Worm (Caenorhabditis elegans) whole organism, young adult: Measurements from ENCODE around the gene gskl-1.

Experiments used
- B0035.1 ChIP-seq: sonication (generic microtip); optimal IDR thresholded peaks from 2 replicates; lab custom pipeline; 2016; ENCODE audit warnings: missing genetic modification characterization, mild to moderate bottlenecking, missing compliant biosample characterization, missing genotype, missing genetic modification reagents
- D2030.7 ChIP-seq: fragments of 200-800 bp; sonication (Bioruptor generic); IDR thresholded peaks from 2 replicates; pipeline ENCODE4 v1.3.6; 2022; ENCODE audit warnings: missing genetic modification reagents, missing genetic modification characterization, missing compliant biosample characterization
- F37B4.10 ChIP-seq: fragments of 200-800 bp; sonication (Bioruptor generic); IDR thresholded peaks from 2 replicates; pipeline ENCODE4 v1.3.6; 2022; ENCODE audit warnings: missing genetic modification characterization, missing compliant biosample characterization
- F57C9.4 ChIP-seq: sonication (generic microtip); optimal IDR thresholded peaks from 2 replicates; lab custom pipeline; 2017; ENCODE audit warnings: mild to moderate bottlenecking, missing genetic modification characterization, missing compliant biosample characterization
- K12H6.12 ChIP-seq: fragments of 200-800 bp; sonication (Bioruptor generic); optimal IDR thresholded peaks from 2 replicates; lab custom pipeline; 2018; ENCODE audit warnings: mild to moderate bottlenecking, missing genetic modification characterization, missing compliant biosample characterization
- T07F8.4 ChIP-seq: sonication (generic microtip); optimal IDR thresholded peaks from 2 replicates; lab custom pipeline; 2016; ENCODE audit warnings: mild to moderate bottlenecking, missing genetic modification characterization, moderate library complexity, missing compliant biosample characterization
- Y53G8AR.9 ChIP-seq: fragments of 200-800 bp; sonication (Bioruptor generic); conservative IDR thresholded peaks from 2 replicates; pipeline ENCODE4 v1.3.6; 2022; ENCODE audit warnings: missing genetic modification reagents, missing genetic modification characterization, missing compliant biosample characterization
- ZK185.1 ChIP-seq: sonication (generic microtip); optimal IDR thresholded peaks from 2 replicates; lab custom pipeline; 2016; ENCODE audit warnings: mild to moderate bottlenecking, missing genetic modification characterization, missing compliant biosample characterization; ENCODE audit not compliant: poor library complexity, severe bottlenecking
- aptf-3 ChIP-seq: fragments of 200-800 bp; sonication (Bioruptor generic); IDR thresholded peaks from 2 replicates; pipeline ENCODE4 v1.3.6; 2022; ENCODE audit warnings: missing genetic modification characterization, missing compliant biosample characterization
- atf-7 ChIP-seq: sonication (generic microtip); optimal IDR thresholded peaks from 2 replicates; lab custom pipeline; 2017; ENCODE audit warnings: mild to moderate bottlenecking, missing genetic modification characterization, missing compliant biosample characterization
- athp-1 ChIP-seq: sonication (generic microtip); optimal IDR thresholded peaks from 2 replicates; lab custom pipeline; 2017; ENCODE audit warnings: mild to moderate bottlenecking, missing genetic modification characterization, missing compliant biosample characterization
- attf-6 ChIP-seq: fragments of 200-800 bp; sonication (Bioruptor generic); IDR thresholded peaks from 2 replicates; pipeline ENCODE4 v1.3.6; 2022; ENCODE audit warnings: missing genetic modification reagents, missing genetic modification characterization, missing compliant biosample characterization
- bed-1 ChIP-seq: fragments of 200-800 bp; sonication (Bioruptor generic); IDR thresholded peaks from 2 replicates; pipeline ENCODE4 v1.3.6; 2022; ENCODE audit warnings: missing genetic modification reagents, missing genetic modification characterization, missing compliant biosample characterization
- bed-2 ChIP-seq: fragments of 200-800 bp; sonication (Bioruptor generic); IDR thresholded peaks from 2 replicates; pipeline ENCODE4 v1.3.6; 2022; ENCODE audit warnings: missing genetic modification reagents, missing genetic modification characterization, missing compliant biosample characterization
- ceh-100 ChIP-seq: fragments of 200-800 bp; sonication (Bioruptor generic); IDR thresholded peaks from 2 replicates; pipeline ENCODE4 v1.3.6; 2022; ENCODE audit warnings: missing genetic modification reagents, missing genetic modification characterization, missing compliant biosample characterization
- dpff-1 ChIP-seq: sonication (generic microtip); optimal IDR thresholded peaks from 2 replicates; lab custom pipeline; 2017; ENCODE audit warnings: mild to moderate bottlenecking, missing genetic modification characterization, missing compliant biosample characterization
- egl-18 ChIP-seq: fragments of 200-800 bp; sonication (Bioruptor generic); IDR thresholded peaks from 2 replicates; pipeline ENCODE4 v1.3.6; 2022; ENCODE audit warnings: missing genetic modification reagents, missing genetic modification characterization, missing compliant biosample characterization
- gei-17 ChIP-seq: fragments of 200-800 bp; sonication (Bioruptor generic); optimal IDR thresholded peaks from 2 replicates; lab custom pipeline; 2018; ENCODE audit warnings: mild to moderate bottlenecking, missing genetic modification characterization, missing compliant biosample characterization
- hmg-1.2 ChIP-seq: fragments of 200-800 bp; sonication (Bioruptor generic); IDR thresholded peaks from 2 replicates; pipeline ENCODE4 v1.3.6; 2022; ENCODE audit warnings: missing genetic modification reagents, missing genetic modification characterization, missing compliant biosample characterization
- hrde-1 ChIP-seq: sonication (generic microtip); optimal IDR thresholded peaks from 2 replicates; lab custom pipeline; 2016; ENCODE audit warnings: missing genetic modification characterization, mild to moderate bottlenecking, missing compliant biosample characterization, moderate library complexity, missing genotype, missing genetic modification reagents, borderline replicate concordance
- lag-1 ChIP-seq: fragments of 200-800 bp; sonication (Bioruptor generic); IDR thresholded peaks from 2 replicates; pipeline ENCODE4 v1.3.6; 2022; ENCODE audit warnings: missing genetic modification reagents, missing genetic modification characterization, missing compliant biosample characterization
- lin-26 ChIP-seq: fragments of 200-800 bp; sonication (Bioruptor generic); IDR thresholded peaks from 2 replicates; pipeline ENCODE4 v1.3.6; 2022; ENCODE audit warnings: missing genetic modification reagents, missing genetic modification characterization, missing compliant biosample characterization
- lin-35 ChIP-seq, 3 experiments: fragments of 150-350 bp in 2 of 3; sonication (generic microtip) in 1 of 3; optimal IDR thresholded peaks; 2 replicates each; lab custom pipeline; 2014 to 2018; ENCODE audit warnings: missing biosample characterization in 3 of 3, missing genetic modification characterization in 3 of 3, missing genetic modification reagents in 3 of 3
- lir-1 ChIP-seq: fragments of 200-800 bp; sonication (Bioruptor generic); conservative IDR thresholded peaks from 2 replicates; pipeline ENCODE4 v1.3.6; 2022; ENCODE audit warnings: missing genetic modification reagents, missing genetic modification characterization, missing compliant biosample characterization
- lsl-1 ChIP-seq: fragments of 200-800 bp; sonication (Bioruptor generic); optimal IDR thresholded peaks from 2 replicates; lab custom pipeline; 2018; ENCODE audit warnings: mild to moderate bottlenecking, missing genetic modification characterization, moderate library complexity, missing compliant biosample characterization
- madf-6 ChIP-seq: fragments of 200-800 bp; sonication (Bioruptor generic); IDR thresholded peaks from 2 replicates; pipeline ENCODE4 v1.3.6; 2022; ENCODE audit warnings: missing genetic modification reagents, missing genetic modification characterization, missing compliant biosample characterization
- mel-28 ChIP-seq: sonication (generic microtip); optimal IDR thresholded peaks from 2 replicates; lab custom pipeline; 2016; ENCODE audit warnings: borderline replicate concordance, mild to moderate bottlenecking, missing genetic modification characterization, missing compliant biosample characterization
- mes-4 ChIP-seq: sonication (generic microtip); optimal IDR thresholded peaks from 2 replicates; lab custom pipeline; 2016; ENCODE audit warnings: missing genotype, missing genetic modification characterization, missing compliant biosample characterization
- nfya-1 ChIP-seq: sonication (generic microtip); optimal IDR thresholded peaks from 2 replicates; lab custom pipeline; 2017; ENCODE audit warnings: antibody characterized with exemption, missing compliant biosample characterization, missing genetic modification characterization, borderline replicate concordance; ENCODE audit not compliant: insufficient read depth
- nhr-27 ChIP-seq: fragments of 200-800 bp; sonication (Bioruptor generic); optimal IDR thresholded peaks from 2 replicates; lab custom pipeline; 2018; ENCODE audit warnings: mild to moderate bottlenecking, missing genetic modification characterization, moderate library complexity, missing compliant biosample characterization
- nhr-80 ChIP-seq: sonication (generic microtip); optimal IDR thresholded peaks from 2 replicates; lab custom pipeline; 2016; ENCODE audit warnings: missing genetic modification characterization, missing compliant biosample characterization
- nhr-90 ChIP-seq: sonication (generic microtip); optimal IDR thresholded peaks from 2 replicates; lab custom pipeline; 2016; ENCODE audit warnings: missing genotype, mild to moderate bottlenecking, missing genetic modification characterization, missing compliant biosample characterization
- pha-4 ChIP-seq: fragments of 150-350 bp; sonication (generic microtip); optimal IDR thresholded peaks from 2 replicates; lab custom pipeline; 2014; ENCODE audit warnings: missing biosample characterization, missing genetic modification reagents, missing genetic modification characterization
- repo-1 ChIP-seq: sonication (generic microtip); optimal IDR thresholded peaks from 2 replicates; lab custom pipeline; 2017; ENCODE audit warnings: mild to moderate bottlenecking, missing genetic modification characterization, missing compliant biosample characterization
- sdz-38 ChIP-seq: sonication (generic microtip); optimal IDR thresholded peaks from 2 replicates; lab custom pipeline; 2016; ENCODE audit warnings: missing genotype, missing genetic modification characterization, missing compliant biosample characterization
- sea-2 ChIP-seq: fragments of 200-800 bp; sonication (Bioruptor generic); IDR thresholded peaks from 2 replicates; pipeline ENCODE4 v1.3.6; 2022; ENCODE audit warnings: missing genetic modification characterization, missing compliant biosample characterization
- snpc-1.1 ChIP-seq: sonication (generic microtip); optimal IDR thresholded peaks from 2 replicates; lab custom pipeline; 2017; ENCODE audit warnings: missing genetic modification characterization, mild to moderate bottlenecking, missing compliant biosample characterization, antibody characterized with exemption, moderate library complexity, missing genotype, missing genetic modification reagents; ENCODE audit not compliant: insufficient read depth
- snpc-1.3 ChIP-seq: sonication (generic microtip); optimal IDR thresholded peaks from 2 replicates; lab custom pipeline; 2017; ENCODE audit warnings: missing genetic modification characterization, mild to moderate bottlenecking, missing compliant biosample characterization, antibody characterized with exemption, moderate library complexity, missing genotype, missing genetic modification reagents; ENCODE audit not compliant: insufficient read depth
- snpc-3.4 ChIP-seq: sonication (generic microtip); optimal IDR thresholded peaks from 2 replicates; lab custom pipeline; 2017; ENCODE audit warnings: missing genetic modification characterization, mild to moderate bottlenecking, missing compliant biosample characterization, antibody characterized with exemption, moderate library complexity, missing genotype, missing genetic modification reagents
- somi-1 ChIP-seq: fragments of 200-800 bp; sonication (Bioruptor generic); optimal IDR thresholded peaks from 2 replicates; lab custom pipeline; 2018; ENCODE audit warnings: mild to moderate bottlenecking, missing genetic modification characterization, missing compliant biosample characterization
- tbp1 ChIP-seq: fragments of 200-800 bp; sonication (Bioruptor generic); optimal IDR thresholded peaks from 2 replicates; lab custom pipeline; 2018; ENCODE audit warnings: mild to moderate bottlenecking, missing genetic modification characterization, missing compliant biosample characterization
- unc-130 ChIP-seq: sonication (generic microtip); optimal IDR thresholded peaks from 2 replicates; lab custom pipeline; 2016; ENCODE audit warnings: missing genetic modification reagents, missing genetic modification characterization, missing compliant biosample characterization
- unc-62 ChIP-seq: fragments of 150-350 bp; optimal IDR thresholded peaks from 2 replicates; lab custom pipeline; 2014; ENCODE audit warnings: missing biosample characterization, missing genetic modification reagents, missing genetic modification characterization
- zfh-2 ChIP-seq: fragments of 200-800 bp; sonication (Bioruptor generic); conservative IDR thresholded peaks from 2 replicates; pipeline ENCODE4 v1.3.6; 2022; ENCODE audit warnings: missing genetic modification reagents, missing genetic modification characterization, missing compliant biosample characterization
- ztf-25 ChIP-seq: fragments of 200-800 bp; sonication (Bioruptor generic); IDR thresholded peaks from 2 replicates; pipeline ENCODE4 v1.3.6; 2022; ENCODE audit warnings: missing genetic modification reagents, missing genetic modification characterization, missing compliant biosample characterization
- ztf-3 ChIP-seq: fragments of 200-800 bp; sonication (Bioruptor generic); optimal IDR thresholded peaks from 2 replicates; lab custom pipeline; 2018; ENCODE audit warnings: mild to moderate bottlenecking, missing genetic modification characterization, missing compliant biosample characterization
- ztf-6 ChIP-seq: fragments of 200-800 bp; sonication (Bioruptor generic); IDR thresholded peaks from 2 replicates; pipeline ENCODE4 v1.3.6; 2022; ENCODE audit warnings: missing genetic modification reagents, missing genetic modification characterization, missing compliant biosample characterization

gskl-1 gene

DNA sequence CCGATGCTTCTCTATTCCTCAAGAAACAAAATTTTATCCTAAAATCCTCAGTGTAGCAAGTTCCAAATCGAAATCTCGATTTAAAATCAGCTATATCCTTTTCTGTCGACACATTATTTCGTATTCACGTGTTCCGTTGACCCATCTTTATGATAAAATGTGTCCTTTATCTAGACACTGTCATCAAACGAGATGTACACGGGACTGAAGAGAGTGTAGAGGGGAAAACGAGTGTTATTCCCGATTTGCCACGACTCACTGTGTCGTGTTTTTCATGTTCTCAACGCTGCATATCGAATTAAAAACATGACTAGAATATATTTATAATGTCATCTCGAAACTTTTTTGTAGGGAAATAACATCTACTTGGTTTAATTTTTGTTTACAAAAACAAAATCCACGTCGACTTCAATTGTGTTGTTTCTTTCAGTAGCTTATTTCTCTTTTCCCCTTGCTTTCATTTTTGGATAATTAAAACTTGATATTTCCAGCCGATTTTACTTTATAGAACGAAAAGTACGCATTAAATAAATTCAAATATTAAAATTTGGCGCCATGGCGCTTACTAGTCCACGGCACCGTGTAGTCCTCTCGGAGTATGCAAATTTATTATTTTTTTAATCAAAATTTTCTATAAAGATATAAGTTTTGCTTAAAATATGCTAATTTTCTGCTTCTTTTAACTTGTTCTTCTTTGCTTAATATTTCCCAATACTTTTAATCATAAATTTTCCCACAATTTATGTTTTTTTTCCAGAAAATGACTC lies 21.4 kb upstream of the gskl-1 start, which contains the start of gene metr-1 (continued):
- no peak for TF ChIP-seq snpc-1.3 (tag; lab: Kevin White, UChicago)
- peak; percentile 70 for TF ChIP-seq madf-6 (GFP tag; lab: Robert Waterston, UW)
- no peak for TF ChIP-seq ztf-3
- TF ChIP-seq pha-4 (tag; lab: Kevin White, UChicago): no peak
- no peak for TF ChIP-seq unc-130 (GFP tag; lab: Kevin White, UChicago)
- no peak for TF ChIP-seq nfya-1
- no peak for TF ChIP-seq ceh-100
- no peak for TF ChIP-seq lag-1 (GFP tag; lab: Robert Waterston, UW)
- TF ChIP-seq bed-2 (GFP tag; lab: Robert Waterston, UW): peak; percentile 59; the same call in 1 of the 2 replicates
- no peak for TF ChIP-seq snpc-3.4 (tag; lab: Kevin White, UChicago)
- no peak for TF ChIP-seq egl-18 (GFP tag; lab: Robert Waterston, UW)
- no peak for TF ChIP-seq gei-17
- TF ChIP-seq sea-2: no peak
- TF ChIP-seq B0035.1 (tag; lab: Kevin White, UChicago): no peak
- no peak for TF ChIP-seq athp-1 (tag; lab: Kevin White, UChicago)
- no peak for TF ChIP-seq dpff-1 (tag; lab: Kevin White, UChicago)
- no peak for TF ChIP-seq T07F8.4
- no peak for TF ChIP-seq K12H6.12 (tag; lab: Kevin White, UChicago)
- peak; percentile 9 for TF ChIP-seq nhr-80 (tag; lab: Kevin White, UChicago)
- peak; percentile 5 for TF ChIP-seq ZK185.1 (tag; lab: Kevin White, UChicago)
- TF ChIP-seq F37B4.10 (GFP tag; lab: Robert Waterston, UW): no peak
- TF ChIP-seq attf-6 (GFP tag; lab: Robert Waterston, UW): no peak
- TF ChIP-seq hrde-1: no peak
- no peak for TF ChIP-seq hmg-1.2
- no peak for TF ChIP-seq lir-1 (GFP tag; lab: Robert Waterston, UW)
- TF ChIP-seq F57C9.4 (tag; lab: Kevin White, UChicago): no peak
- no peak for TF ChIP-seq bed-1 (GFP tag; lab: Robert Waterston, UW)
- TF ChIP-seq snpc-1.1 (tag; lab: Kevin White, UChicago): no peak
- no peak for TF ChIP-seq Y53G8AR.9
- TF ChIP-seq aptf-3 (GFP tag; lab: Robert Waterston, UW): no peak
- TF ChIP-seq ztf-25 (GFP tag; lab: Robert Waterston, UW): no peak
- TF ChIP-seq unc-62 (GFP tag; lab: Kevin White, UChicago): no peak
- TF ChIP-seq atf-7: no peak
- TF ChIP-seq sdz-38: no peak
- TF ChIP-seq ztf-6: no peak
- peak; percentile 41 for TF ChIP-seq lsl-1 (GFP tag; lab: Kevin White, UChicago)
- no peak for TF ChIP-seq repo-1 (tag; lab: Kevin White, UChicago)
- no peak for TF ChIP-seq nhr-27 (tag; lab: Kevin White, UChicago)
- TF ChIP-seq tbp1 (GFP tag; lab: Kevin White, UChicago): no peak
- TF ChIP-seq lin-35 (GFP tag; optimal IDR thresholded peaks at IDR 0.05; lab: Kevin White, UChicago): peak in 2 of 3 experiments; percentile 9 to 79
- no peak for TF ChIP-seq lin-26 (GFP tag; lab: Robert Waterston, UW)
- TF ChIP-seq nhr-90 (tag; lab: Kevin White, UChicago): no peak
- TF ChIP-seq somi-1 (GFP tag; lab: Kevin White, UChicago): no peak
- TF ChIP-seq mel-28 (tag; lab: Kevin White, UChicago): no peak
- TF ChIP-seq D2030.7 (GFP tag; lab: Robert Waterston, UW): no peak
- TF ChIP-seq zfh-2 (GFP tag; lab: Robert Waterston, UW): no peak
- TF ChIP-seq mes-4 (tag; lab: Kevin White, UChicago): no peak
